Worm (Caenorhabditis elegans): ENCODE results near the gene glc-1.

glc-1 gene

DNA sequence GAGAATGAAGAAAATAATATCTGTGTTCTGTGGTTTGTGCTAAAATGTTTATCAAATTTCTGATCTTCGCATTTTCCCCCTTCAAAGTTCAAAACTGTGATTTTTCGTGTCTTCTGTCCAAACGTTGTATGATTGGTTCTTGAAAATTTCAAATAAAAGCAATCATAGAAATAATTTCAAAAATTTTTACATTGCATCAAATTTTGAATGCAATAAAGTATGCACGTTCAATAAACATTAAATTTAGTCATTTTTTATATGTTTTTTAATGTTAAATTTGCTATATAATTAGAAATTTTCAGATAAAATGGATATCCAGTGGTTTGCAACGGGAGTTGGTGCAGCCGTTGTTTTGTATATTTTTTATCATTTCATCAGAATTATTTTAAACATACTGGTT, 4.6 kb downstream of the glc-1 start, which contains the start of gene stdh-2:
TSS of gene stdh-2 (plus strand) at position 301 of the 400 bp plus-strand sequence.
- TF ChIP-seq pes-1 (GFP tag; IDR thresholded peaks at IDR 0.05) (no peak), B0310.2 (tag; optimal IDR thresholded peaks at IDR 0.05) (no peak), tbx-37 (GFP tag; conservative IDR thresholded peaks at IDR 0.05) (no peak), scrt-1 (GFP tag; IDR thresholded peaks at IDR 0.05) (no peak), F13C5.2 (tag; optimal IDR thresholded peaks at IDR 0.05) (no peak), ets-7 (tag; optimal IDR thresholded peaks at IDR 0.05) (no peak), tbx-11 (GFP tag; IDR thresholded peaks at IDR 0.05) (no peak), aly-1 (tag; optimal IDR thresholded peaks at IDR 0.05) (no peak), hmbx-1 (tag; optimal IDR thresholded peaks at IDR 0.05) (no peak), flt-1 (GFP tag; IDR thresholded peaks at IDR 0.05) (no peak), ceh-36 (tag; optimal IDR thresholded peaks at IDR 0.05) (no peak), tra-4 (tag; optimal IDR thresholded peaks at IDR 0.05) (no peak), ama-1 (optimal IDR thresholded peaks at IDR 0.05) (no peak), hnd-1 (tag; optimal IDR thresholded peaks at IDR 0.05) (no peak), ceh-13 (GFP tag; optimal IDR thresholded peaks at IDR 0.05) (no peak), hmg-4 (GFP tag; optimal IDR thresholded peaks at IDR 0.05) (no peak), sea-1 (GFP tag; conservative IDR thresholded peaks at IDR 0.05) (no peak)

DNA sequence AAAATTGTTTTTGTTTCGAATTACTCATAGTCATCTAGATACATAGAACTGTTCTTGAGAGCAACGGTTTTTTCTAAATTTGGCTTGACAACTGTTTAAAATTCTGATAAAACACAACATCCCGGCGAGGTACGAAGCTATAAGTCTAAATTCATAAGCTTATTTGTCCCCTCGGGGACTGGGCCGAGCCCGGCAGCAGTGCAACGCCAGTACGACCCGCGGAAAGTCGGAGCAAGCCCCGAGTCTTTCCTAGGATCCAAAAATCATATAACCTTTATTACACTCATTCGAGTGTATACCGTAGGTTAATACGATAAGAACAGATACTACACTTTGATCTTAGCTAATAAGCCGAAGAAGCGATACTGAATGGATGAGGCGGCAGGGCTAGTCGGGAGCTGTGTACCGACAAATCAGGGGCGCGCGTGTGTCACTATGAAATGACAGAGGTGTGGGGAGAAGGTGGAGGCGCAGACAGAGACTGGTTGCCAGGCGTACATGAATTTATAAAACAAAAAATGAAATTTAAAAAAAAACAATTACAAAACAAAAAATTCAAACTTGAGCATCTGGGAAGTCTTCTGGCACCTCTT, 6.2 kb downstream of the glc-1 start:
- TF ChIP-seq hmbx-1 (tag; optimal IDR thresholded peaks at IDR 0.05) = no peak
- no peak for TF ChIP-seq B0310.2 (tag; optimal IDR thresholded peaks at IDR 0.05)
- no peak for TF ChIP-seq hnd-1 (tag; optimal IDR thresholded peaks at IDR 0.05)
- TF ChIP-seq aly-1 (tag; optimal IDR thresholded peaks at IDR 0.05) = no peak
- TF ChIP-seq sea-1 (GFP tag; conservative IDR thresholded peaks at IDR 0.05) = no peak
- TF ChIP-seq hmg-4 (GFP tag; optimal IDR thresholded peaks at IDR 0.05) = no peak
- TF ChIP-seq ceh-36 (tag; optimal IDR thresholded peaks at IDR 0.05) = no peak
- no peak for TF ChIP-seq F13C5.2 (tag; optimal IDR thresholded peaks at IDR 0.05)
- no peak for TF ChIP-seq tra-4 (tag; optimal IDR thresholded peaks at IDR 0.05)
- no peak for TF ChIP-seq ama-1 (optimal IDR thresholded peaks at IDR 0.05)

DNA sequence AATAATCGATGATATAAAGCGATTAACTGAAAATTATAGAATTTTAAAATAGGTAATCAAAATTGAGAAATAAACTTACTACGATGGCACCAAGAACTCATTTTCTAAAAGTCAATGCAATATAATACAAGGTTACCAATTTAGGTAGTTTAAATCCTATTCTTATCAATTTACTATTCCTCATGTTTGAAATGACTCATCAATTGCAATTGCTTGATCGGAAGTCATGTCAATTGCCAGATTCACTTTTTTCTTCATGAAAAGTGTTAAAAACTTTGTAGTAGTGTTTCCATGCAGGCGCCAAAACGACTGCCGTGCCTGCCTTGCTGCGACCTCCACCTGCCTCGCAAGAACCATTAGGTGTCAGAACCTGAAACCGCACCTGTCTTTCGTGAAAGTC, 7.1 kb downstream of the glc-1 start, which contains the start of gene F11A5.13:
TSS of gene F11A5.13 (minus strand) at position 101 of the 400 bp plus-strand sequence.
- no peak for TF ChIP-seq ets-7 (tag; optimal IDR thresholded peaks at IDR 0.05)
- TF ChIP-seq scrt-1 (GFP tag; IDR thresholded peaks at IDR 0.05) = no peak
- no peak for TF ChIP-seq sea-1 (GFP tag; conservative IDR thresholded peaks at IDR 0.05)
- TF ChIP-seq pes-1 (GFP tag; IDR thresholded peaks at IDR 0.05) = no peak
- TF ChIP-seq tra-4 (tag; optimal IDR thresholded peaks at IDR 0.05) = no peak
- no peak for TF ChIP-seq hnd-1 (tag; optimal IDR thresholded peaks at IDR 0.05)

DNA sequence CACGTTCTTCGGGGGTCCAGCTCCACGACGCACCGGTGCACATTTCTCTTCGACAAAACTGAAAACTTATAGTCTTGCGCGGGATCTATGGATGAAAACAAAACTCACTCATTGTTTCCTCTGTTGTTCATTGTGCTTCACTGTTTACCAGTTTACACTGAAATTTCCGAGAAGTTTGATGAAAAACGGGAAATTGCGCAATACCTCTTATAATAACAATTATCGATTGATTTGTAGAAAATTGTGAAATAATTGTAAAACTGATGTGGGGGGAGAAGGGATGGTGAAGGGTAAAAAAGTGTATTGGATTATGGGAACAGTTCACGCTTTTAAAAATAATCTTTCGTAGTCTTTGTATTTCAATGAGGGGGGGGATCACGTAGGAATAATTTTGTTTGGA, 10.0 kb downstream of the glc-1 start:
- no peak for TF ChIP-seq pes-1 (GFP tag; IDR thresholded peaks at IDR 0.05)
- no peak for TF ChIP-seq ama-1 (optimal IDR thresholded peaks at IDR 0.05)

DNA sequence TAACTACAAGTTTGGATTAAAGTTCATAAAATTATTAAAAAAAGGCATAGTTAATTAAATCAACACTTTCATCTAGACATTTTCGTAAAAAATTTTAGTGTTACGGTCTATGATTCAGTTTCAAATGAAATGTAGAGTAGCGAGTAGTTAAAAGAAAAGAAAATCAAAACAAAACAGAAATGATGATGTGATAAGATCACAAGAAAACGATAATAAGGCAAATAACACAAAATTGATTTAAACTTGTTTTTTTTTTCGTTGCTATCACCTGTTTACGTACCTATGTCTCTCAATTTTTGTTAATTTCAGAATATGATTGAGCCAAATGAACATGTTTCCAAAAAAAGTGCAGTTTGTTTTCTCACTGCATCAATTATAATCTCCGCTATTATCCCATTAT, 10.5 kb downstream of the glc-1 start, which contains the start of the genes F21H7.2 and F21H7.12:
TSS of gene F21H7.2 (minus strand) at position 101 of the 400 bp plus-strand sequence.
TSS of gene F21H7.12 (plus strand) at position 270 of the 400 bp plus-strand sequence.
- TF ChIP-seq tbx-11 (GFP tag; IDR thresholded peaks at IDR 0.05) (no peak), ama-1 (optimal IDR thresholded peaks at IDR 0.05) (no peak), hmbx-1 (tag; optimal IDR thresholded peaks at IDR 0.05) (no peak), aly-1 (tag; optimal IDR thresholded peaks at IDR 0.05) (no peak), ets-7 (tag; optimal IDR thresholded peaks at IDR 0.05) (no peak), ceh-36 (tag; optimal IDR thresholded peaks at IDR 0.05) (no peak), F13C5.2 (tag; optimal IDR thresholded peaks at IDR 0.05) (no peak), scrt-1 (GFP tag; IDR thresholded peaks at IDR 0.05) (no peak)

DNA sequence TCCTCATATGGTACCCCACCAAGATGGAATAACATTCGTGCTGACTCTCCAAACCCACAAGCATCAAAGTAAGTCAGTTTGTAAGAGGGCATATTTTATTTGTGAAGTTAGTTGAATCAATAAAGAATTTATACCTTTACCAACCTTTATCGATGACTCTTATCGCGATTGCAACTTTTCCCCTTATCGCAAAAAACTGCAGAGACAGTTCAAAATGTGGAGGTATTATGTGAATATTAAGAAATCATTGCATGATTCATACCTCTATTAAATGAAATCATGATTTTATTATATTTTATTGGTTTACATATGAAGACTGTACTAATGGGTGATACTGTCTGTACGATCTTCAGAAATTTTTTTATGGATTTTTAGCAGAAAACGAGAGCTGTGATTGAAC, 12.7 kb downstream of the glc-1 start, which contains the start of gene gst-22:
TSS of gene gst-22 (minus strand) at position 103 of the 400 bp plus-strand sequence.
- TF ChIP-seq ceh-13 (GFP tag; optimal IDR thresholded peaks at IDR 0.05) = no peak
- no peak for TF ChIP-seq flt-1 (GFP tag; IDR thresholded peaks at IDR 0.05)
- TF ChIP-seq ama-1 (optimal IDR thresholded peaks at IDR 0.05) = no peak
- no peak for TF ChIP-seq hmbx-1 (tag; optimal IDR thresholded peaks at IDR 0.05)
- TF ChIP-seq sea-1 (GFP tag; conservative IDR thresholded peaks at IDR 0.05) = no peak
- no peak for TF ChIP-seq B0310.2 (tag; optimal IDR thresholded peaks at IDR 0.05)
- no peak for TF ChIP-seq ets-7 (tag; optimal IDR thresholded peaks at IDR 0.05)
- no peak for TF ChIP-seq hnd-1 (tag; optimal IDR thresholded peaks at IDR 0.05)
- TF ChIP-seq scrt-1 (GFP tag; IDR thresholded peaks at IDR 0.05) = no peak
- no peak for TF ChIP-seq hmg-4 (GFP tag; optimal IDR thresholded peaks at IDR 0.05)
- no peak for TF ChIP-seq ceh-36 (tag; optimal IDR thresholded peaks at IDR 0.05)

DNA sequence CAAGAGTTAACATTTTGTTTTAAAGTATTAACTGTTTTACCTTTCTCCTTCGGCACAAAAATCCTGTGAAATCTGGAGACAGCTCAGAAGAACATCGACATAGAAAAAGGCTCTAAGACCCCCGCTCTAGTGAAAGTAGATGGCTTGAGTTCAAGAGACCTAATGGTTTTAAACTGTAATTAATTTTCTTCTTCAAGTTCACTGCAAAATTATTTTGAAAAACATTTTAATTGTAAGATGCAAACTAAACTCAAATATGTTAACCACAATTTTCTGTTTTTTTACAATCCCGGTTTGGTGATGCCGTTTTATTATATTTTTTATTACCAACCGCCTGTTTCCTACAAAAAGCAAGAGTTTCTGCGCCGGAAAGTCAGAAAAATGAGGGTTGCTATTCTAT, 14.2 kb downstream of the glc-1 start, which contains the start of gene clec-233:
TSS of gene clec-233 (plus strand) at position 301 of the 400 bp plus-strand sequence.
- TF ChIP-seq hnd-1 (tag; optimal IDR thresholded peaks at IDR 0.05) (no peak), ets-7 (tag; optimal IDR thresholded peaks at IDR 0.05) (no peak), ama-1 (optimal IDR thresholded peaks at IDR 0.05) (no peak), tra-4 (tag; optimal IDR thresholded peaks at IDR 0.05) (no peak), scrt-1 (GFP tag; IDR thresholded peaks at IDR 0.05) (no peak), tbx-11 (GFP tag; IDR thresholded peaks at IDR 0.05) (no peak), tbx-37 (GFP tag; conservative IDR thresholded peaks at IDR 0.05) (no peak), F13C5.2 (tag; optimal IDR thresholded peaks at IDR 0.05) (no peak), hmg-4 (GFP tag; optimal IDR thresholded peaks at IDR 0.05) (no peak), sea-1 (GFP tag; conservative IDR thresholded peaks at IDR 0.05) (no peak), pes-1 (GFP tag; IDR thresholded peaks at IDR 0.05) (no peak), hmbx-1 (tag; optimal IDR thresholded peaks at IDR 0.05) (no peak)

DNA sequence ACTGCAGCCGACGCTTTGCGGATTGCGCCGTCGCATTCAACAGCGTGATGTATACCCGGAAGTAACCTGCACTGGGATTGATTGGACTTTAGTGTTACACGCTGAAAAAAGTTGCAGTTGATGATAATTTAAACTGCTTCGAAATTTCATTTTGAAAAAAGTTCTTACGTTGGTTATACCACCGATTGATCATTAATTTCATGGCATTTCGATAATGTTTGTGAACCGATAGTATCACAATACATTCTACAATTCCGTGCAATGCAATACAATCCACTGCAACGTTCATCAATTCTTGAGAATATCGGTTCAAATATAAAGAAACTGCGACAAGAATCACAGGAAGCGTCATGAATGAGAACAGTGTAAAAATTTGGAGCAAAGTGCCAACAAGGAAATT, 15.7 kb downstream of the glc-1 start, which contains the start of gene F21H7.3:
TSS of gene F21H7.3 (minus strand) at position 101 of the 400 bp plus-strand sequence.
- TF ChIP-seq flt-1 (GFP tag; IDR thresholded peaks at IDR 0.05) (no peak), ceh-13 (GFP tag; optimal IDR thresholded peaks at IDR 0.05) (no peak), B0310.2 (tag; optimal IDR thresholded peaks at IDR 0.05) (no peak), hmbx-1 (tag; optimal IDR thresholded peaks at IDR 0.05) (no peak), ets-7 (tag; optimal IDR thresholded peaks at IDR 0.05) (no peak), ama-1 (optimal IDR thresholded peaks at IDR 0.05) (no peak), hmg-4 (GFP tag; optimal IDR thresholded peaks at IDR 0.05) (no peak), sea-1 (GFP tag; conservative IDR thresholded peaks at IDR 0.05) (no peak), aly-1 (tag; optimal IDR thresholded peaks at IDR 0.05) (no peak), ceh-36 (tag; optimal IDR thresholded peaks at IDR 0.05) (no peak), F13C5.2 (tag; optimal IDR thresholded peaks at IDR 0.05) (no peak), tbx-11 (GFP tag; IDR thresholded peaks at IDR 0.05) (no peak), pes-1 (GFP tag; IDR thresholded peaks at IDR 0.05) (no peak), hnd-1 (tag; optimal IDR thresholded peaks at IDR 0.05) (no peak), tbx-37 (GFP tag; conservative IDR thresholded peaks at IDR 0.05) (no peak), tra-4 (tag; optimal IDR thresholded peaks at IDR 0.05) (no peak), scrt-1 (GFP tag; IDR thresholded peaks at IDR 0.05) (no peak)

All from whole organism, early embryonic.